Fruit fly (Drosophila melanogaster) whole organism, pupa: Measurements from ENCODE around the gene CG1983.

Experiments
- CG10348 ChIP-seq: fragments of 200-800 bp; sonication (Bioruptor generic); IDR thresholded peaks from 2 replicates; pipeline ENCODE4 v1.3.6; 2022; ENCODE audit warnings: missing biosample characterization, missing genetic modification characterization
- CG14655 ChIP-seq: fragments of 200-800 bp; sonication (Bioruptor generic); optimal IDR thresholded peaks from 3 replicates; lab custom pipeline; 2017; ENCODE audit warnings: mild to moderate bottlenecking, missing biosample characterization, missing genetic modification reagents, missing genetic modification characterization
- CG17806 ChIP-seq: fragments of 200-800 bp; sonication (Bioruptor generic); optimal IDR thresholded peaks from 2 replicates; lab custom pipeline; 2018; ENCODE audit warnings: missing biosample characterization, mild to moderate bottlenecking, missing genetic modification characterization, moderate library complexity
- CG4496 ChIP-seq: fragments of 200-800 bp; sonication (Bioruptor generic); IDR thresholded peaks from 3 replicates; pipeline ENCODE4 v1.3.6; 2022; ENCODE audit warnings: missing biosample characterization, missing genetic modification characterization
- CG8301 ChIP-seq: fragments of 200-800 bp; sonication (Bioruptor generic); optimal IDR thresholded peaks from 2 replicates; lab custom pipeline; 2018; ENCODE audit warnings: missing biosample characterization, mild to moderate bottlenecking, missing genetic modification characterization
- D1 ChIP-seq: fragments of 200-800 bp; sonication (Bioruptor generic); optimal IDR thresholded peaks from 2 replicates; lab custom pipeline; 2018; ENCODE audit warnings: missing biosample characterization, mild to moderate bottlenecking, missing genetic modification characterization, moderate library complexity
- EcR ChIP-seq: fragments of 200-800 bp; sonication (Bioruptor generic); optimal IDR thresholded peaks from 3 replicates; lab custom pipeline; 2019; ENCODE audit warnings: missing biosample characterization, missing genetic modification characterization, mild to moderate bottlenecking, moderate library complexity, missing genetic modification reagents
- Ets98B ChIP-seq: fragments of 200-800 bp; sonication (Bioruptor generic); IDR thresholded peaks from 2 replicates; pipeline ENCODE4 v1.3.6; 2022; ENCODE audit warnings: missing biosample characterization, missing genetic modification characterization
- Pif1A ChIP-seq: fragments of 200-800 bp; sonication (Bioruptor generic); optimal IDR thresholded peaks from 3 replicates; lab custom pipeline; 2016; ENCODE audit warnings: missing biosample characterization, missing genetic modification characterization

dm6 chr3R:30196128-30196527 is 18.6 kb upstream of the CG1983 start, which contains the start of gene CG15531:
- no peak for TF ChIP-seq EcR (GFP tag; lab: Kevin White, UChicago)
- no peak for TF ChIP-seq CG17806 (tag; lab: Kevin White, UChicago)
- TF ChIP-seq Ets98B (GFP tag; lab: Robert Waterston, UW) = no peak
- no peak for TF ChIP-seq CG4496 (GFP tag; lab: Robert Waterston, UW)
- no peak for TF ChIP-seq Pif1A (GFP tag; lab: Kevin White, UChicago)
- no peak for TF ChIP-seq CG10348 (GFP tag; lab: Robert Waterston, UW)
- no peak for TF ChIP-seq CG8301
- no peak for TF ChIP-seq CG14655 (GFP tag; lab: Kevin White, UChicago)
- TF ChIP-seq D1 (tag; lab: Kevin White, UChicago) = no peak
